Worm (Caenorhabditis elegans) whole organism, midembryonic: ENCODE results near the gene F19G12.4.

Experiments
- T22C8.4 ChIP-seq: fragments of 200-800 bp; sonication (Bioruptor generic); IDR thresholded peaks from 2 replicates; pipeline ENCODE4 v1.3.6; 2022; ENCODE audit warnings: missing genetic modification characterization, missing compliant biosample characterization
- cog-1 ChIP-seq: sonication (generic microtip); optimal IDR thresholded peaks from 2 replicates; lab custom pipeline; 2016; ENCODE audit warnings: missing genetic modification characterization, missing compliant biosample characterization
- flt-1 ChIP-seq: fragments of 200-800 bp; sonication (Bioruptor generic); IDR thresholded peaks from 2 replicates; pipeline ENCODE4 v1.3.6; 2022; ENCODE audit warnings: missing genetic modification characterization, missing compliant biosample characterization
- klf-2 ChIP-seq: fragments of 200-800 bp; sonication (Bioruptor generic); conservative IDR thresholded peaks from 2 replicates; pipeline ENCODE4 v1.3.6; 2022; ENCODE audit warnings: missing genetic modification reagents, missing genetic modification characterization, missing compliant biosample characterization
- med-1 ChIP-seq: sonication (generic microtip); optimal IDR thresholded peaks from 2 replicates; lab custom pipeline; 2017; ENCODE audit warnings: missing genetic modification characterization, mild to moderate bottlenecking, missing compliant biosample characterization, antibody characterized with exemption, missing genetic modification reagents; ENCODE audit not compliant: insufficient read depth
- ref-1 ChIP-seq: fragments of 200-800 bp; sonication (Bioruptor generic); conservative IDR thresholded peaks from 2 replicates; pipeline ENCODE4 v1.3.6; 2022; ENCODE audit warnings: missing genetic modification reagents, missing genetic modification characterization, missing compliant biosample characterization
- tab-1 ChIP-seq: fragments of 200-800 bp; sonication (Bioruptor generic); IDR thresholded peaks from 2 replicates; pipeline ENCODE4 v1.3.6; 2022; ENCODE audit warnings: missing genetic modification characterization, missing compliant biosample characterization
- ztf-23 ChIP-seq: fragments of 200-800 bp; sonication (Bioruptor generic); IDR thresholded peaks from 2 replicates; pipeline ENCODE4 v1.3.6; 2022; ENCODE audit warnings: missing genetic modification reagents, missing genetic modification characterization, missing compliant biosample characterization
- ztf-29 ChIP-seq: fragments of 200-800 bp; sonication (Bioruptor generic); IDR thresholded peaks from 2 replicates; pipeline ENCODE4 v1.3.6; 2022; ENCODE audit warnings: missing genetic modification reagents, missing genetic modification characterization, missing compliant biosample characterization

The F19G12.4 gene

ce11 chrX:1416776-1417354 is at the start of gene F19G12.4, which contains the start of gene F19G12.8:
Gene F19G12.4 (plus strand): TSS chrX:1417304.
Gene F19G12.8 (plus strand): TSS chrX:1417320.
- TF ChIP-seq ztf-23 (GFP tag; lab: Robert Waterston, UW), result no peak
- no peak for TF ChIP-seq tab-1 (GFP tag; lab: Robert Waterston, UW)
- TF ChIP-seq med-1 (GFP tag; lab: Kevin White, UChicago), result no peak
- no peak for TF ChIP-seq ztf-29 (GFP tag; lab: Robert Waterston, UW)
- no peak for TF ChIP-seq klf-2
- no peak for TF ChIP-seq T22C8.4
- no peak for TF ChIP-seq flt-1 (GFP tag; lab: Robert Waterston, UW)

DNA sequence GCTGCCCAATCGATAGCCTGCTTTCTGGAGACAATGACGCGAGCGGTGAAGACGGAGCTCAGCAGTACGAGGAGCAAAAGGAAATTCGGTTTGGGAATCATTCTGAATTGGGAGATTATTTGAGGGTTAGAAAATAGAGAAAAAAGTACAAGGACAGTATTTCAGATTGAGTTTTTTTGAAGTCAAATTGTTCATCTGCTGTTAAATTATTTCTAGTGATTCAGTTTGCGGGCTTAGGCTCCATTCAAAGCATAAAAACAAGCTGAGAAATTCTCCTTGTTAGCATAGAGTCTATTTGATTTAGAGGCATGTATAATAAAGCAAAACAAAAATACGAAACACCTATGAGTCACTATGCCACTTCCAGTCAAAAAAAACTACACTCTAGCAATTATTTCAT is 49.7 kb upstream of the F19G12.4 start, which contains the start of gene dgn-2:
TSS of gene dgn-2 (minus strand) at position 101 of the 400 bp plus-strand sequence.
- TF ChIP-seq ztf-29 (GFP tag; lab: Robert Waterston, UW) (no peak), klf-2 (no peak), ztf-23 (GFP tag; lab: Robert Waterston, UW) (no peak), tab-1 (GFP tag; lab: Robert Waterston, UW) (no peak), T22C8.4 (no peak), ref-1 (GFP tag; lab: Robert Waterston, UW) (no peak), flt-1 (GFP tag; lab: Robert Waterston, UW) (no peak), med-1 (GFP tag; lab: Kevin White, UChicago) (no peak), cog-1 (tag; lab: Kevin White, UChicago) (no peak)

DNA sequence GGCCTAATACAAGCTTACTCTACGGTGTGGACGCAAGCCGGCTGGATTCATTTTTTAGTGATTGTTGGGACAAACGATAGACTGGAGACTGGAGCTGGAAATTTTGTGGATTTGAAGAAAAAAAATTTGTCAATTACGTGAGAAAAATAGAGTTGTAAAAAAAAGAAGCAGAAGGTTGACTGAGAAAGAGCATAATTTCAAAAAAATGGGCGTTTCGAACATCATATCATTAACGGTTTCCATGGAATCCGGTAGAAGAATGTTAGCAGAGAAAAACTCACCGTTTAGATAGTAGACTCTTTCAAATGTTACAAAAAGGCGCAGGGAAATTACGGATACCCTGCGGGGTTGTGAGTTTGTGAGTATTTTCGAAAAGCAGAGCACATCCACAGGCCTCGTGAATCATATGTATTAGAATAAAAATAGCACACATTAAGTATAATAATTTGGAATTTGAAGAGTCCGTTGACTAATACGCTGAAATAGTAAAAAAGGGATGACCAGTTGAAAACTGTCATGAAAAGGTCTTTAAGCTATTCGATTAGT is 46.3 kb upstream of the F19G12.4 start, which contains the start of gene F56C3.7:
TSS of gene F56C3.7 (minus strand) at position 51 of the 546 bp plus-strand sequence.
- TF ChIP-seq T22C8.4, result no peak
- no peak for TF ChIP-seq med-1 (GFP tag; lab: Kevin White, UChicago)
- no peak for TF ChIP-seq flt-1 (GFP tag; lab: Robert Waterston, UW)
- no peak for TF ChIP-seq ztf-23 (GFP tag; lab: Robert Waterston, UW)

DNA sequence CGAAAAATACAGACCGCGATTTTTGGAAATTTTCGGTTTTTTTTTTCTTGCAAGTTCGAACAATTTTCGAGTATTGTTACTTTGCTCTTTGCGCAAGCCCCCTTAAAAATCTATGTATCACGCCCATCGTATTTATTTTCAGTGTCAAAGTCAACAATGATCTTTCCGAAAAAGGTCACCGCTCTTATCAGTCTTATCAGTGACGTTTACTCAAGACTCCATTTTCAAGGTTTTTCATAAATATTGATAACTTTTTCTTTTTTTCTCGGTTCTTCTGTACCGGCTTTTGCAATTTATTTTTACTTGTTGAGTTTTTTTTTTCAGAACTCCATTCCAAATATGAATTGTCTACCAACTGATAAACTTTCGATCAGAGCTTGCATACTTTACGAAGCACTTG is 45.4 kb upstream of the F19G12.4 start, which contains the start of gene fbxa-190:
TSS of gene fbxa-190 (plus strand) at position 325 of the 400 bp plus-strand sequence.
- TF ChIP-seq ztf-23 (GFP tag; lab: Robert Waterston, UW), result no peak

- TF ChIP-seq cog-1 (tag; lab: Kevin White, UChicago), result no peak
- no peak for TF ChIP-seq ztf-29 (GFP tag; lab: Robert Waterston, UW)
- TF ChIP-seq tab-1 (GFP tag; lab: Robert Waterston, UW), result no peak
- no peak for TF ChIP-seq klf-2
- TF ChIP-seq T22C8.4, result no peak
- TF ChIP-seq med-1 (GFP tag; lab: Kevin White, UChicago), result no peak
- TF ChIP-seq ref-1 (GFP tag; lab: Robert Waterston, UW), result no peak
- no peak for TF ChIP-seq ztf-23 (GFP tag; lab: Robert Waterston, UW)
These were observed 44.6 kb upstream of the F19G12.4 start for ce11 chrX:1372464-1372863.

- TF ChIP-seq klf-2, result 0 out of 2 replicates have a peak, but pooled peaks have one; percentile 26
- TF ChIP-seq flt-1 (GFP tag; lab: Robert Waterston, UW), result peak; percentile 98
- 0 out of 2 replicates have a peak, but pooled peaks have one; percentile 29 for TF ChIP-seq T22C8.4
- peak; percentile 83 for TF ChIP-seq tab-1 (GFP tag; lab: Robert Waterston, UW)
- 0 out of 2 replicates have a peak, but pooled peaks have one; percentile 51 for TF ChIP-seq ztf-23 (GFP tag; lab: Robert Waterston, UW)
- peak; percentile 75 for TF ChIP-seq ref-1 (GFP tag; lab: Robert Waterston, UW)
These were observed 42.0 kb upstream of the F19G12.4 start for ce11 chrX:1375071-1375470.

DNA sequence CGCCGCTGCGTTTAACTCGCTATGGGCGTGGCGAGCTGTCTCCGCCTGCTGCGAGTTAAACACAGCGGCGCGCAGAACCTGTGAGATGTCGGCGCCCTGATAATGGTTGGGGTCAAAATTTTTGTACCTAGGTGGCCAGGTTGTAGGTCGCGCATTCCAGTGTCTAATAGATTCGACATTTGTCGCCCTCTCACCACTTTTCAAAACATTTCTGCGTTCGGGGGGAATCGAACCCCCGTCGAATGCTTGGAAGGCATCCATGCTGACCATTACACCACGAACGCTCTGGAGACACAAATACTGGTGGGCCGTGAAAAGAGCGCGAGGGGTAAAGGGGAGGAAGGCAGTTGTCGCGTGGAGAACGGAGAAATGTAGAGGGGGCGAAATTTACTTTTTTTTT is 37.7 kb upstream of the F19G12.4 start:
- TF ChIP-seq ztf-29 (GFP tag; lab: Robert Waterston, UW), result peak; percentile 91
- peak; percentile 59 for TF ChIP-seq med-1 (GFP tag; lab: Kevin White, UChicago)
- peak; percentile 86 for TF ChIP-seq ref-1 (GFP tag; lab: Robert Waterston, UW)
- peak; percentile 91 for TF ChIP-seq T22C8.4
- peak; percentile 92 for TF ChIP-seq klf-2
- peak; percentile 81 for TF ChIP-seq cog-1 (tag; lab: Kevin White, UChicago)
- TF ChIP-seq ztf-23 (GFP tag; lab: Robert Waterston, UW), result peak; percentile 93
- TF ChIP-seq flt-1 (GFP tag; lab: Robert Waterston, UW), result peak; percentile 94
- TF ChIP-seq tab-1 (GFP tag; lab: Robert Waterston, UW), result peak; percentile 94

DNA sequence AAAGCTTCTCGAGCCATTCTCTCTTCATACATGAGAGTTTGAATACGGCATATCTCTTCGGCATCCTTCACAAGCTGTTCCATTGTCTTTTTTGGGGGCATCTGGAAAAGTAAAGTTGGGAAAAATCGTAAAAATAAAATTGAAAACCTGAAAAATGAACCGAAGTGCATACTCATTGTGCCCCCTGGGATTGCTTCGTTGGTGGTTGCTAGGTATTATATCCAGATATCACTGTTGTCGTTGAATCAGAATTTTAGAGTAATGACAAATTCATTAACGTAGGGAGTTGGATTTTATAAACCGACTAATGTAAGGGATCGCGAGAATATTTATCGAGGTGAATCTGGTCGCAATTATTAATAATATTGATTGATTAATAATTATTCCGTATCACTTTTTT is 35.5 kb upstream of the F19G12.4 start, which contains the start of gene F56C3.10:
TSS of gene F56C3.10 (minus strand) at position 101 of the 400 bp plus-strand sequence.
- no peak for TF ChIP-seq T22C8.4
- no peak for TF ChIP-seq klf-2
- TF ChIP-seq med-1 (GFP tag; lab: Kevin White, UChicago), result no peak
- no peak for TF ChIP-seq ref-1 (GFP tag; lab: Robert Waterston, UW)
- TF ChIP-seq tab-1 (GFP tag; lab: Robert Waterston, UW), result no peak
- no peak for TF ChIP-seq cog-1 (tag; lab: Kevin White, UChicago)
- no peak for TF ChIP-seq flt-1 (GFP tag; lab: Robert Waterston, UW)
- no peak for TF ChIP-seq ztf-23 (GFP tag; lab: Robert Waterston, UW)

DNA sequence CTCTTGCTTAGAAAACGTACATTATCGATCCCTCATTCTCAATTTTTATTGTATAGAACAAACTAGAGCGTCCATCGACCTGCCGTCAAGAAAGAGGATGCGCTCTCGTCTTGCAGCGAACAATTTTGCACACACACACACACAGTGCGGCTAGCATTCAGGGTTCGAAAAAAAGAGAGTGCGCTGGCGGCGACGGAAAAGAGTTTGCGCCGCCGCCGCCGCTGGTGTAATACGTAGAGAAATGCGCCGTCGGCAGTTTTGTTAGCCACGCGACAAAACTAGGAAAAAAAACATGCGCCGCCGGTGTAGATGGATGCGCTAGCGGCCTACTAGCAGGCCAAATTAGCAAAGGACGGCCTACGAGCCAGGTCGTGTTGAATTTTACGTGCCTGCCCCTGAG is 33.6 kb upstream of the F19G12.4 start:
- TF ChIP-seq klf-2, result no peak
- TF ChIP-seq tab-1 (GFP tag; lab: Robert Waterston, UW), result no peak
- no peak for TF ChIP-seq ref-1 (GFP tag; lab: Robert Waterston, UW)
- no peak for TF ChIP-seq flt-1 (GFP tag; lab: Robert Waterston, UW)
- no peak for TF ChIP-seq med-1 (GFP tag; lab: Kevin White, UChicago)
- TF ChIP-seq cog-1 (tag; lab: Kevin White, UChicago), result no peak
- no peak for TF ChIP-seq ztf-23 (GFP tag; lab: Robert Waterston, UW)
- no peak for TF ChIP-seq T22C8.4
- TF ChIP-seq ztf-29 (GFP tag; lab: Robert Waterston, UW), result no peak
